Fruit fly (Drosophila melanogaster): Measurements from ENCODE around the gene rdgC.

rdgC gene

dm6 chr3L:20241987-20242982 lies 5.6 kb upstream of the rdgC start:
- TF ChIP-seq CG6276 (GFP tag; optimal IDR thresholded peaks at IDR 0.05) (no peak), CG8632 (GFP tag; optimal IDR thresholded peaks at IDR 0.05) (peak; percentile 67), svp (GFP tag) (peak; percentile 74), CG31627 (GFP tag; optimal IDR thresholded peaks at IDR 0.05) (peak; percentile 46), CG4318 (GFP tag; optimal IDR thresholded peaks at IDR 0.05) (peak; percentile 55), pdm3 (GFP tag; optimal IDR thresholded peaks at IDR 0.05) (peak; percentile 64), Met (GFP tag; optimal IDR thresholded peaks at IDR 0.05) (peak; percentile 64), Gug (GFP tag; IDR thresholded peaks at IDR 0.05) (peak; percentile 16; the same call in 1 of the 2 replicates), CG11762 (GFP tag; optimal IDR thresholded peaks at IDR 0.05; ENCODE audit: insufficient read depth) (peak; percentile 9), Hr39 (GFP tag; optimal IDR thresholded peaks at IDR 0.05) (peak; percentile 33), CG8119 (GFP tag; IDR thresholded peaks at IDR 0.05) (peak; percentile 58; the same call in 2 of the 3 replicates), dac (GFP tag; optimal IDR thresholded peaks at IDR 0.05) (no peak), dsx (GFP tag; optimal IDR thresholded peaks at IDR 0.05; ENCODE audit: poor library complexity, severe bottlenecking) (peak; percentile 41), vri (GFP tag; optimal IDR thresholded peaks at IDR 0.05) (peak; percentile 4), esn (GFP tag; optimal IDR thresholded peaks at IDR 0.05) (peak; percentile 69), CG1621 (tag; optimal IDR thresholded peaks at IDR 0.05) (no peak), ss (GFP tag; optimal IDR thresholded peaks at IDR 0.05) (peak in 1 of 2 experiments; percentile 52), CG15336 (GFP tag; IDR thresholded peaks at IDR 0.05) (peak; percentile 47), CG6792 (GFP tag; optimal IDR thresholded peaks at IDR 0.05) (peak; percentile 26), Hr4 (GFP tag; optimal IDR thresholded peaks at IDR 0.05) (peak; percentile 60), CG6163 (GFP tag; IDR thresholded peaks at IDR 0.05) (peak; percentile 61), CG3919 (GFP tag; optimal IDR thresholded peaks at IDR 0.05) (peak; percentile 58), fkh (GFP tag; optimal IDR thresholded peaks at IDR 0.05) (no peak), CG32006 (GFP tag; optimal IDR thresholded peaks at IDR 0.05) (peak; percentile 71), CG9139 (GFP tag; optimal IDR thresholded peaks at IDR 0.05) (peak; percentile 20), Ets21C (GFP tag; optimal IDR thresholded peaks at IDR 0.05) (peak; percentile 18), fd85E (GFP tag; optimal IDR thresholded peaks at IDR 0.05) (peak; percentile 14), CG8319 (GFP tag; optimal IDR thresholded peaks at IDR 0.05) (peak; percentile 4), CG11294 (GFP tag; IDR thresholded peaks at IDR 0.05) (peak; percentile 29; the same call in 1 of the 2 replicates), CG7368 (GFP tag; optimal IDR thresholded peaks at IDR 0.05) (peak; percentile 22), Sox102F (GFP tag; optimal IDR thresholded peaks at IDR 0.05) (peak; percentile 52), CG11902 (GFP tag; optimal IDR thresholded peaks at IDR 0.05) (no peak), Eip93F (GFP tag; optimal IDR thresholded peaks at IDR 0.05) (peak; percentile 8), CG34406 (GFP tag; optimal IDR thresholded peaks at IDR 0.05) (peak; percentile 67), Ets96B (tag; optimal IDR thresholded peaks at IDR 0.05) (no peak), cyc (GFP tag; optimal IDR thresholded peaks at IDR 0.05) (peak; percentile 46), Blimp-1 (GFP tag; optimal IDR thresholded peaks at IDR 0.05) (no peak), CG6808 (GFP tag; optimal IDR thresholded peaks at IDR 0.05) (peak; percentile 2), spab (GFP tag; optimal IDR thresholded peaks at IDR 0.05) (peak; percentile 16), achi (GFP tag; optimal IDR thresholded peaks at IDR 0.05) (peak; percentile 63), CG10669 (GFP tag; optimal IDR thresholded peaks at IDR 0.05) (peak; percentile 45), Smox (GFP tag; optimal IDR thresholded peaks at IDR 0.05) (peak; percentile 52), Hr38 (GFP tag; optimal IDR thresholded peaks at IDR 0.05) (no peak), CG6854 (GFP tag; optimal IDR thresholded peaks at IDR 0.05) (no peak), eg (GFP tag; IDR thresholded peaks at IDR 0.05) (peak; percentile 68), Eip78C (GFP tag) (peak; percentile 83), OdsH (GFP tag; optimal IDR thresholded peaks at IDR 0.05) (peak; percentile 63), net (GFP tag; optimal IDR thresholded peaks at IDR 0.05) (peak; percentile 52), salr (GFP tag; optimal IDR thresholded peaks at IDR 0.05) (peak in 1 of 2 experiments; percentile 48)
